Worm (Caenorhabditis elegans) whole organism, midembryonic: ENCODE data around the gene F55C12.4.

Experiments
- cog-1 ChIP-seq: sonication (generic microtip); optimal IDR thresholded peaks from 2 replicates; lab custom pipeline; 2016; ENCODE audit warnings: missing genetic modification characterization, missing compliant biosample characterization
- klf-2 ChIP-seq: fragments of 200-800 bp; sonication (Bioruptor generic); conservative IDR thresholded peaks from 2 replicates; pipeline ENCODE4 v1.3.6; 2022; ENCODE audit warnings: missing genetic modification reagents, missing genetic modification characterization, missing compliant biosample characterization
- tab-1 ChIP-seq: fragments of 200-800 bp; sonication (Bioruptor generic); IDR thresholded peaks from 2 replicates; pipeline ENCODE4 v1.3.6; 2022; ENCODE audit warnings: missing genetic modification characterization, missing compliant biosample characterization
- ztf-23 ChIP-seq: fragments of 200-800 bp; sonication (Bioruptor generic); IDR thresholded peaks from 2 replicates; pipeline ENCODE4 v1.3.6; 2022; ENCODE audit warnings: missing genetic modification reagents, missing genetic modification characterization, missing compliant biosample characterization

- TF ChIP-seq cog-1 (no peak), ztf-23 (GFP tag; lab: Robert Waterston, UW) (no peak), klf-2 (GFP tag; lab: Robert Waterston, UW) (no peak), tab-1 (no peak)
Measured at ce11 chrII:5866920-5867319, 8.7 kb upstream of the F55C12.4 start.
